Worm (Caenorhabditis elegans): ENCODE measurements around the gene F55C12.19.

The F55C12.19 gene

DNA sequence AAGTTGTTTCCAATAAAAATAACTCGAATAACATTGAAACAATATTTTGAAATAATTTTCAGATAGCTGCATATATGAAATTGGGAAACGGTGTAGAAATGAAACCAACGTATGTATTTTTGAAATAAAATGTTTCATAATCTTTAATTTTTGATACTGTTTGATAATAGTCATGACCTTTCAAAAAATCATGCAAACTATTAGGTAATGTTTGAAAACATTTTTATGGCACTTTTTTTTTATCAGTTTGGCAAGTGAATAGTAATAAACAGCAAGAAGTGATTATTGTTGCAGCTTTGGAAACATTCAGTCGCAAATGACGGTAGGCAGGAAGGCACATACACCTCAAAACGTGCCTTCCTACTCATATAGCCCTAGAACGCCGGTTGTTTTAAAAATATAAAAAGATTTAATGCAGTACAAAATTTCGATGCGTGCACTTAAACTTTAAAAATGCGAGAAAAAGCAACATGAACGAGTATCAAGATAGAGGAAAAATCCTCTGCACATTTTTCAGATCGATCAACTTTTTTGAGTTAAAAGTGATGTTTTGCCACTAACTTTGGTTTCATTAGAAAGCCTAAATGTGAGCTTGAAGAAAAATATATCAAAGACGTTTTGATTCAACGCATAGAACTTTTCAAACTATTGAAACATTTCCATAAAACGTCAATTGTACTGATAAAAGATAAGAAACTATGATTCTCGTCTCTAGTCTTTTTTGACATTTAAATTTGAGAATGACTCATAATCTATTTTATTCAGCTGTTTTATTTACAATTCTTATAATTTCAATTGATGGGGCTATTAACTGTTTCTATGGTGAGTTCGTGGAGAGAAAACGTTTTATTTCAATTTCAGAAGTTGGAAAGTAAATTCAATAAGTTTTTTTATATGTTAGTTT, at the start of gene F55C12.19:
Gene F55C12.19 (plus strand): TSS at position 735 of the 904 bp plus-strand sequence.
- TF ChIP-seq let-526 (GFP tag; IDR thresholded peaks at IDR 0.05) = no peak
- TF ChIP-seq unc-62 (GFP tag; optimal IDR thresholded peaks at IDR 0.05) = peak; percentile 36
- TF ChIP-seq nhr-80 (tag; optimal IDR thresholded peaks at IDR 0.05) = peak; percentile 19

DNA sequence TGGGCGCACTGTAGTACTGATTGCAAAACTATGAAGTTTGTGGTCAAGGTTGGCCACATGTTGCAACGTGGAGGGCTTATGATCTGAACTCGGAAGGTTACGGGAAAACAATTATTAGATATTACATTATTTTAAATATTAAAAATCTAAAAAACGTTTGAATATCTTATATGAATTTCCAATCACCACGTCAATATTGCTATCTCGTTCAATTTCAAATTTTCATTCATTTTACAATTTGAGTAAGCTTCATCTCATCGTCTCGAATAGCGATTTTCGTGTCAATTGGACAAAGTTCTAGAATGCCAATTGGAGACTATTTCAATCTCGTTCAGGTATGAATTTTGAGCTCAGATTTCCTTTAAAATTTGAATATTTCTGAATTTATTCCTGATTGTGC, 49.6 kb upstream of the F55C12.19 start, which contains the start of gene ZK1248.20:
Gene ZK1248.20 (plus strand): TSS at position 301 of the 400 bp plus-strand sequence.
- TF ChIP-seq dox-1 (GFP tag; IDR thresholded peaks at IDR 0.05) (no peak), ceh-27 (GFP tag; optimal IDR thresholded peaks at IDR 0.05) (no peak), ets-4 (GFP tag; optimal IDR thresholded peaks at IDR 0.05) (no peak), unc-130 (GFP tag; optimal IDR thresholded peaks at IDR 0.05) (no peak), sea-2 (GFP tag; IDR thresholded peaks at IDR 0.05) (no peak), ztf-3 (GFP tag; optimal IDR thresholded peaks at IDR 0.05) (no peak), sdz-38 (tag; optimal IDR thresholded peaks at IDR 0.05) (no peak), snpc-4 (GFP tag; optimal IDR thresholded peaks at IDR 0.05) (no peak), snpc-4 (tag; optimal IDR thresholded peaks at IDR 0.05) (no peak), T07F8.4 (tag; optimal IDR thresholded peaks at IDR 0.05) (no peak), hmg-20 (GFP tag; IDR thresholded peaks at IDR 0.05) (no peak), mes-4 (tag; optimal IDR thresholded peaks at IDR 0.05) (no peak), K11D2.4 (GFP tag; IDR thresholded peaks at IDR 0.05) (no peak), F57A8.1 (GFP tag; optimal IDR thresholded peaks at IDR 0.05) (no peak), mel-28 (tag; optimal IDR thresholded peaks at IDR 0.05; ENCODE audit: borderline replicate concordance) (no peak)

DNA sequence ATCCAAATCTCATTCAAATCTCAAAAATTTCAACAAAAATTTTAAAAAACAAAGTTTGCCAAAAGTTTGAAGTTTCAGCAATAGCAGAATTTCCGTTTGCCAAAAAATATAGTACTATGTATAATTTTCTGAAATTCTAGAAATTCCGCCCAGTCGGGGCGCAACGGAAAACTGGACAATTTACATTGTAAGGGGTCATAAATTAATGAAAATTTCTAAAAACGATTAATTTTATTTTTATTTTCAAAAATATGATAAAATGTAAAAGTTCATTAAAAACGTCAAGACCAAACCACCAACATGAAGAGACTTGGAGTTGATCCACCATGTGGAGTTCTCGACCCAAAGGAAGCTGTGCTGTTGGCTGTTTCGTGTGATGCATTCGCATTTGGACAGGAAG, 47.6 kb upstream of the F55C12.19 start, which contains the start of gene ZK1248.4:
Gene ZK1248.4 (plus strand): TSS at position 301 of the 400 bp plus-strand sequence.
- TF ChIP-seq pbrm-1 (GFP tag; IDR thresholded peaks at IDR 0.05) = no peak
- TF ChIP-seq ceh-27 (GFP tag; optimal IDR thresholded peaks at IDR 0.05) = no peak
- no peak for TF ChIP-seq let-526 (GFP tag; IDR thresholded peaks at IDR 0.05)
- TF ChIP-seq lin-26 (GFP tag; IDR thresholded peaks at IDR 0.05) = no peak
- no peak for TF ChIP-seq T07F8.4 (tag; optimal IDR thresholded peaks at IDR 0.05)
- TF ChIP-seq rpc-1 (optimal IDR thresholded peaks at IDR 0.05) = no peak
- TF ChIP-seq rpc-1 (tag; optimal IDR thresholded peaks at IDR 0.05) = no peak
- no peak for TF ChIP-seq snpc-1.3 (tag; optimal IDR thresholded peaks at IDR 0.05; ENCODE audit: insufficient read depth)
- TF ChIP-seq unc-130 (GFP tag; optimal IDR thresholded peaks at IDR 0.05) = no peak
- no peak for TF ChIP-seq K12H6.12 (tag; optimal IDR thresholded peaks at IDR 0.05)
- no peak for TF ChIP-seq tbx-9 (tag; optimal IDR thresholded peaks at IDR 0.05; ENCODE audit: borderline replicate concordance)
- TF ChIP-seq ccch-3 (GFP tag; optimal IDR thresholded peaks at IDR 0.05) = no peak
- no peak for TF ChIP-seq attf-3 (GFP tag; conservative IDR thresholded peaks at IDR 0.05)
- no peak for TF ChIP-seq Y67H2A.10 (GFP tag; conservative IDR thresholded peaks at IDR 0.05)

DNA sequence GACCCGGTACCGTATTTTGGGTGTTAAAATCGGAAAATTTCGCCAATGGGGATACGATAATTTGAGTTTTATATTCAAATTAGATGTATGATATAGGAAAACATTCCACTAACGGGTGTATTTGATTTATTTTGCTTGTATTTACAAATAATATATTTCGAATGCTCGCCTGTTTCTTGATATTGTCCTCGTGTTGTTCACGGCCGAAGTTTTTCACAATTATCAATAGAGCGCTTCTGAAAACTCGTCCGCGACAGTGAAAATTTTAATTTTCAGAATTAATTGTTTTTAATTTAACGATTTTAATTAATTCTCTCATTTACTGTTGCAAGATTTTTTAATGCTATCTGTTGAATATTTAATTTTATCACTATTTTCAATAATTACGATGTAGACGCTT, 46.3 kb upstream of the F55C12.19 start:
- TF ChIP-seq aptf-2 (GFP tag; conservative IDR thresholded peaks at IDR 0.05) = 0 out of 2 replicates have a peak, but pooled peaks have one; percentile 26
- TF ChIP-seq attf-5 (GFP tag; optimal IDR thresholded peaks at IDR 0.05) = peak; percentile 31
- TF ChIP-seq ceh-27 (GFP tag; optimal IDR thresholded peaks at IDR 0.05) = peak; percentile 29
- TF ChIP-seq hmg-1.2 (GFP tag; IDR thresholded peaks at IDR 0.05) = peak; percentile 21; the same call in 1 of the 2 replicates
- TF ChIP-seq tbp1 (GFP tag; optimal IDR thresholded peaks at IDR 0.05) = peak; percentile 20
- peak; percentile 58 for TF ChIP-seq lsl-1 (GFP tag; optimal IDR thresholded peaks at IDR 0.05)
- no peak for TF ChIP-seq ceh-79 (tag; optimal IDR thresholded peaks at IDR 0.05)
- TF ChIP-seq somi-1 (GFP tag; optimal IDR thresholded peaks at IDR 0.05) = no peak
- no peak for TF ChIP-seq ceh-40 (GFP tag; IDR thresholded peaks at IDR 0.05)
- peak; percentile 15 for TF ChIP-seq lin-54 (GFP tag; optimal IDR thresholded peaks at IDR 0.05)
- TF ChIP-seq ceh-100 (GFP tag; IDR thresholded peaks at IDR 0.05) = peak; percentile 69
- TF ChIP-seq hlh-26 (GFP tag; conservative IDR thresholded peaks at IDR 0.05) = no peak
- TF ChIP-seq madf-8 (GFP tag; conservative IDR thresholded peaks at IDR 0.05) = peak; percentile 39; the same call in 1 of the 2 replicates
- TF ChIP-seq attf-6 (GFP tag; IDR thresholded peaks at IDR 0.05) = 0 out of 2 replicates have a peak, but pooled peaks have one; percentile 35
- TF ChIP-seq pbrm-1 (GFP tag; IDR thresholded peaks at IDR 0.05) = 0 out of 2 replicates have a peak, but pooled peaks have one; percentile 41
- peak; percentile 51; the same call in 1 of the 2 replicates for TF ChIP-seq D2030.7 (GFP tag; IDR thresholded peaks at IDR 0.05)
- TF ChIP-seq mcd-1 (GFP tag; IDR thresholded peaks at IDR 0.05) = peak; percentile 82
- 0 out of 2 replicates have a peak, but pooled peaks have one; percentile 14 for TF ChIP-seq let-526 (GFP tag; IDR thresholded peaks at IDR 0.05)

All from whole organism, young adult.